Fruit fly (Drosophila melanogaster) whole organism, embryonic: ENCODE results near the gene SuUR.

ENCODE experiments used
- Bgb ChIP-seq: fragments of 200-800 bp; sonication (Bioruptor generic); IDR thresholded peaks from 2 replicates; pipeline ENCODE4 v1.3.6; 2022; ENCODE audit warnings: missing biosample characterization, missing genetic modification characterization; ENCODE audit not compliant: partially characterized antibody
- CG10321 ChIP-seq: fragments of 200-800 bp; sonication (Bioruptor generic); IDR thresholded peaks from 2 replicates; pipeline ENCODE4 v1.3.6; 2022; ENCODE audit warnings: missing biosample characterization, missing genetic modification characterization
- CG11398 ChIP-seq: fragments of 200-800 bp; sonication (Bioruptor generic); optimal IDR thresholded peaks from 2 replicates; lab custom pipeline; 2016; ENCODE audit warnings: missing biosample characterization, missing genetic modification characterization
- CG11696 ChIP-seq: fragments of 200-800 bp; sonication (Bioruptor generic); IDR thresholded peaks from 2 replicates; pipeline ENCODE4 v1.3.6; 2022; ENCODE audit warnings: missing biosample characterization, missing genetic modification characterization
- CG1602 ChIP-seq: fragments of 200-800 bp; sonication (Bioruptor generic); optimal IDR thresholded peaks from 3 replicates; lab custom pipeline; 2016; ENCODE audit warnings: missing biosample characterization, missing genetic modification characterization
- CG16779 ChIP-seq: fragments of 200-800 bp; sonication (Bioruptor generic); IDR thresholded peaks from 2 replicates; pipeline ENCODE4 v1.3.6; 2022; ENCODE audit warnings: missing biosample characterization, missing genetic modification characterization
- CG17186 ChIP-seq: fragments of 200-800 bp; sonication (Bioruptor generic); optimal IDR thresholded peaks from 3 replicates; lab custom pipeline; 2017; ENCODE audit warnings: missing biosample characterization, missing genetic modification reagents, missing genetic modification characterization
- CG18011 ChIP-seq: fragments of 200-800 bp; sonication (Bioruptor generic); optimal IDR thresholded peaks from 2 replicates; lab custom pipeline; 2017; ENCODE audit warnings: missing biosample characterization, missing genetic modification characterization, mild to moderate bottlenecking, moderate library complexity, missing genotype
- CG2199 ChIP-seq: fragments of 200-800 bp; sonication (Bioruptor generic); IDR thresholded peaks from 3 replicates; pipeline ENCODE4 v1.3.6; 2022; ENCODE audit warnings: missing biosample characterization, missing genetic modification characterization
- CG3065 ChIP-seq: fragments of 200-800 bp; sonication (Bioruptor generic); optimal IDR thresholded peaks from 2 replicates; lab custom pipeline; 2016; ENCODE audit warnings: missing biosample characterization, missing genetic modification characterization
- CG33213 ChIP-seq: fragments of 200-800 bp; sonication (Bioruptor generic); optimal IDR thresholded peaks from 3 replicates; lab custom pipeline; 2016; ENCODE audit warnings: missing biosample characterization, missing genetic modification characterization
- CG42726 ChIP-seq: fragments of 200-800 bp; sonication (Bioruptor generic); IDR thresholded peaks from 2 replicates; pipeline ENCODE4 v1.3.6; 2022; ENCODE audit warnings: missing biosample characterization, missing genetic modification characterization; ENCODE audit not compliant: partially characterized antibody
- CG6175 ChIP-seq: fragments of 200-800 bp; sonication (Bioruptor generic); IDR thresholded peaks from 3 replicates; pipeline ENCODE4 v1.3.6; 2022; ENCODE audit warnings: missing biosample characterization, missing genetic modification characterization
- CG7357 ChIP-seq: fragments of 200-800 bp; sonication (Bioruptor generic); IDR thresholded peaks from 3 replicates; pipeline ENCODE4 v1.3.6; 2022; ENCODE audit warnings: missing biosample characterization, missing genetic modification characterization
- CG8478 ChIP-seq: fragments of >200 bp; optimal IDR thresholded peaks from 2 replicates; lab custom pipeline; 2018
- CG8944 ChIP-seq: fragments of 200-800 bp; sonication (Bioruptor generic); optimal IDR thresholded peaks from 3 replicates; lab custom pipeline; 2016; ENCODE audit warnings: missing biosample characterization, missing genetic modification characterization
- CoRest ChIP-seq: fragments of 200-800 bp; sonication (Bioruptor generic); optimal IDR thresholded peaks from 3 replicates; lab custom pipeline; 2018; ENCODE audit warnings: missing biosample characterization, mild to moderate bottlenecking, missing genetic modification characterization, moderate library complexity
- Deaf1 ChIP-seq: fragments of 200-800 bp; optimal IDR thresholded peaks from 3 replicates; lab custom pipeline; 2019; ENCODE audit warnings: missing biosample characterization, mild to moderate bottlenecking, missing genetic modification characterization, moderate library complexity
- GATAe ChIP-seq: fragments of 200-800 bp; sonication (Bioruptor generic); conservative IDR thresholded peaks from 2 replicates; pipeline ENCODE4 v1.3.6; 2022; ENCODE audit warnings: missing biosample characterization, missing genetic modification characterization
- HLH54F ChIP-seq: fragments of 200-800 bp; sonication (Bioruptor generic); optimal IDR thresholded peaks from 3 replicates; lab custom pipeline; 2016; ENCODE audit warnings: missing biosample characterization, missing genetic modification characterization
- Hsf ChIP-seq: fragments of 200-800 bp; sonication (Bioruptor generic); optimal IDR thresholded peaks from 3 replicates; lab custom pipeline; 2016; ENCODE audit warnings: missing biosample characterization, missing genetic modification characterization
- Med ChIP-seq: fragments of 200-800 bp; sonication (Bioruptor generic); peaks from one replicate; lab custom pipeline; 2016; ENCODE audit warnings: missing biosample characterization, missing genetic modification characterization, mild to moderate bottlenecking, inconsistent platforms, moderate library complexity
- Mrtf ChIP-seq: fragments of 200-800 bp; sonication (Bioruptor generic); IDR thresholded peaks from 3 replicates; pipeline ENCODE4 v1.3.6; 2022; ENCODE audit warnings: missing biosample characterization, missing genetic modification characterization
- Myb ChIP-seq: fragments of 200-800 bp; sonication (Bioruptor generic); optimal IDR thresholded peaks from 2 replicates; lab custom pipeline; 2016; ENCODE audit warnings: missing biosample characterization, missing genetic modification characterization
- NC2β ChIP-seq: fragments of 200-800 bp; sonication (Bioruptor generic); optimal IDR thresholded peaks from 2 replicates; lab custom pipeline; 2016; ENCODE audit warnings: missing biosample characterization, missing genetic modification characterization
- Opbp ChIP-seq: fragments of 200-800 bp; sonication (Bioruptor generic); IDR thresholded peaks from 3 replicates; pipeline ENCODE4 v1.3.6; 2022; ENCODE audit warnings: missing biosample characterization, missing genetic modification characterization; ENCODE audit not compliant: partially characterized antibody
- Stat92E ChIP-seq, 3 experiments: fragments of >200 bp in 2 of 3; fragments of 200-800 bp in 1 of 3; sonication (Bioruptor generic) in 1 of 3; optimal IDR thresholded peaks; 2 replicates each; lab custom pipeline; 2017 to 2019; ENCODE audit warnings: missing biosample characterization in 3 of 3, missing genetic modification characterization in 3 of 3, mild to moderate bottlenecking in 1 of 3, moderate library complexity in 1 of 3
- Usf ChIP-seq: fragments of 200-800 bp; sonication (Bioruptor generic); optimal IDR thresholded peaks from 2 replicates; lab custom pipeline; 2017; ENCODE audit warnings: missing genotype, missing biosample characterization, missing genetic modification characterization
- aop ChIP-seq: fragments of 200-800 bp; sonication (Bioruptor generic); IDR thresholded peaks from 2 replicates; pipeline ENCODE4 v1.3.6; 2022; ENCODE audit warnings: missing biosample characterization, missing genetic modification characterization
- crol ChIP-seq: fragments of 200-800 bp; sonication (Bioruptor generic); IDR thresholded peaks from 2 replicates; pipeline ENCODE4 v1.3.6; 2022; ENCODE audit warnings: missing biosample characterization, missing genetic modification characterization
- dysf ChIP-seq: fragments of 200-800 bp; sonication (Bioruptor generic); IDR thresholded peaks from 3 replicates; pipeline ENCODE4 v1.3.6; 2022; ENCODE audit warnings: missing biosample characterization, missing genetic modification characterization
- en ChIP-seq: fragments of 200-800 bp; sonication (Bioruptor generic); optimal IDR thresholded peaks from 2 replicates; lab custom pipeline; 2016; ENCODE audit warnings: missing biosample characterization, missing genetic modification characterization
- ftz-f1 ChIP-seq: fragments of 200-800 bp; sonication (Bioruptor generic); optimal IDR thresholded peaks from 2 replicates; lab custom pipeline; 2016; ENCODE audit warnings: missing biosample characterization, missing genetic modification characterization
- gfzf ChIP-seq: fragments of 200-800 bp; sonication (Bioruptor generic); optimal IDR thresholded peaks from 2 replicates; lab custom pipeline; 2016; ENCODE audit warnings: missing biosample characterization, mild to moderate bottlenecking, missing genetic modification characterization, moderate library complexity
- lov ChIP-seq, 2 experiments: fragments of 200-800 bp in 1 of 2; fragments of >200 bp in 1 of 2; sonication (Bioruptor generic) in 1 of 2; IDR thresholded peaks in 1 of 2; optimal IDR thresholded peaks in 1 of 2; 2 replicates in 1 of 2; 3 replicates in 1 of 2; pipeline versions ENCODE4 v1.3.6 to Lab custom; 2017 to 2022; ENCODE audit warnings: missing biosample characterization in 1 of 2, missing genetic modification characterization in 1 of 2
- peb ChIP-seq: fragments of 200-800 bp; sonication (Bioruptor generic); IDR thresholded peaks from 2 replicates; pipeline ENCODE4 v1.3.6; 2022; ENCODE audit warnings: missing biosample characterization, missing genetic modification characterization
- pho ChIP-seq: fragments of 200-800 bp; sonication (Bioruptor generic); optimal IDR thresholded peaks from 2 replicates; lab custom pipeline; 2016; ENCODE audit warnings: missing biosample characterization, missing genetic modification characterization
- ranshi ChIP-seq: fragments of 200-800 bp; sonication (Bioruptor generic); IDR thresholded peaks from 2 replicates; pipeline ENCODE4 v1.3.6; 2022; ENCODE audit warnings: missing biosample characterization, missing genetic modification characterization
- trem ChIP-seq: fragments of 200-800 bp; optimal IDR thresholded peaks from 3 replicates; lab custom pipeline; 2019; ENCODE audit warnings: missing biosample characterization, mild to moderate bottlenecking, missing genetic modification characterization, moderate library complexity
- zen2 ChIP-seq: fragments of 200-800 bp; sonication (Bioruptor generic); IDR thresholded peaks from 3 replicates; pipeline ENCODE4 v1.3.6; 2022; ENCODE audit warnings: missing biosample characterization, missing genetic modification characterization; ENCODE audit not compliant: partially characterized antibody
- zfh2 ChIP-seq: fragments of 200-800 bp; sonication (Bioruptor generic); optimal IDR thresholded peaks from 2 replicates; lab custom pipeline; 2016; ENCODE audit warnings: missing biosample characterization, missing genetic modification characterization

SuUR gene

DNA sequence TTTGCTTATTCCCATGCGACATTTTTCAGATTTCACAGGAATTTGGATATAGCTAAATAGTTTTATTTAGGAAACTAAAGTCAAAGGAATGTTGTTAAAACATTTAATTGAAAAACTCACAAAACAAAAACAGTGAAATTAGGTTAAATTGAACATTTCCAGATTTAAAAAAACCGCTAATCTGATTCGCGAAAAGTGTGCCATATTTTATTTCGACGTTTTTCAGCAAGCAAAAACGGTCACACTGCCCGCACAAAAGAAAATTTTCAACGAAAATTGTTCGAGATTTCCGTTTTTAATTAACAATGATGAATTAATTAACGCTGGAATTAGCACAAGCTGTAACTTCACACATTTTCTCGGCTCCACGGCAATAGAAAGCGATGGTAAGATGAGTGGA is 44.7 kb downstream of the SuUR start, which contains the start of the genes CG34012 and emei (continued):
- TF ChIP-seq CG17186: peak; percentile 18
- no peak for TF ChIP-seq CG11398 (GFP tag; lab: Kevin White, UChicago)
- peak; percentile 32 for TF ChIP-seq Myb
- TF ChIP-seq CG33213 (GFP tag; lab: Kevin White, UChicago): no peak
- TF ChIP-seq trem (tag; lab: Kevin White, UChicago): peak; percentile 10
- no peak for TF ChIP-seq ranshi (GFP tag; lab: Robert Waterston, UW)
- TF ChIP-seq Stat92E (GFP tag; optimal IDR thresholded peaks at IDR 0.05; lab: Kevin White, UChicago): no peak
- TF ChIP-seq Mrtf: no peak
- TF ChIP-seq zfh2 (GFP tag; lab: Kevin White, UChicago): no peak
- TF ChIP-seq pho: no peak
- TF ChIP-seq GATAe (GFP tag; lab: Robert Waterston, UW): no peak
- no peak for TF ChIP-seq NC2β (GFP tag; lab: Kevin White, UChicago)
- no peak for TF ChIP-seq zen2
- TF ChIP-seq CG7357 (GFP tag; lab: Robert Waterston, UW): no peak
- TF ChIP-seq Usf (GFP tag; lab: Kevin White, UChicago): no peak
- TF ChIP-seq CG1602 (GFP tag; lab: Kevin White, UChicago): no peak
- no peak for TF ChIP-seq HLH54F (GFP tag; lab: Kevin White, UChicago)
- peak; percentile 77 for TF ChIP-seq gfzf (GFP tag; lab: Kevin White, UChicago)
- TF ChIP-seq, all 482 proteins: peak for 22

DNA sequence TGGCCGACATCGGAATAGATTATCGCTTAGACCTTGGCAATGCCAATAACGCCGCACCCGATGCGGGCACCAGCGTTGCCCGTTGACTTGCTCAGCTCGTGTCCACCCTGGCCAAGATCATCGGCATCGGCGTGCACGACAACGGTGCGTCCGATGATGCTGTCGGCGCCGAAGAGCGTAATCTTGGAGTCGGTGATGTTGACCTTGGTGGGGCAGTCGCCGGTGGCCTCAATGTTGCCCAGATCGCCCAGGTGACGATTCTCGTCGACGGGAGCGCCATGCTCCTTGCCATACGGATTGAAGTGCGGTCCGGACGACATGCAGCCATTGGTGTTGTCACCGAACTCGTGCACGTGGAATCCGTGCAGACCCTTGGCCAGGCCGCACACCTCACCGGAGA is 47.6 kb downstream of the SuUR start:
- TF ChIP-seq Deaf1 (tag; lab: Kevin White, UChicago) (peak; percentile 8), en (GFP tag; lab: Kevin White, UChicago) (no peak), peb (GFP tag; lab: Robert Waterston, UW) (no peak), CG18011 (GFP tag; lab: Kevin White, UChicago) (no peak), CoRest (tag; lab: Kevin White, UChicago) (no peak), CG8944 (GFP tag; lab: Kevin White, UChicago) (no peak), ftz-f1 (GFP tag; lab: Kevin White, UChicago) (peak; percentile 57), lov (optimal IDR thresholded peaks at IDR 0.05; lab: Kevin White, UChicago) (no peak), lov (GFP tag; IDR thresholded peaks at IDR 0.05; lab: Robert Waterston, UW) (0 out of 3 replicates have a peak, but pooled peaks have one; percentile 27), CG42726 (GFP tag; lab: Robert Waterston, UW) (0 out of 2 replicates have a peak, but pooled peaks have one; percentile 10), dysf (GFP tag; lab: Robert Waterston, UW) (0 out of 3 replicates have a peak, but pooled peaks have one; percentile 28), crol (peak; percentile 38; the same call in 1 of the 2 replicates), CG3065 (GFP tag; lab: Kevin White, UChicago) (no peak), CG11696 (GFP tag; lab: Robert Waterston, UW) (0 out of 2 replicates have a peak, but pooled peaks have one; percentile 16), Bgb (0 out of 2 replicates have a peak, but pooled peaks have one; percentile 18), CG16779 (GFP tag; lab: Robert Waterston, UW) (0 out of 2 replicates have a peak, but pooled peaks have one; percentile 52), aop (GFP tag; lab: Robert Waterston, UW) (0 out of 2 replicates have a peak, but pooled peaks have one; percentile 25), GATAe (GFP tag; lab: Robert Waterston, UW) (no peak), CG2199 (GFP tag; lab: Robert Waterston, UW) (0 out of 3 replicates have a peak, but pooled peaks have one; percentile 24), CG8478 (peak; percentile 55), CG10321 (0 out of 2 replicates have a peak, but pooled peaks have one; percentile 43), Med (GFP tag; lab: Kevin White, UChicago) (peak; percentile 59), CG6175 (0 out of 3 replicates have a peak, but pooled peaks have one; percentile 28), Hsf (no peak), Opbp (GFP tag; lab: Robert Waterston, UW) (0 out of 3 replicates have a peak, but pooled peaks have one; percentile 15)
- TF ChIP-seq, all 482 proteins: peak for 16
